Worm (Caenorhabditis elegans) whole organism, L4 larva: ENCODE data around the gene C54F6.19.

Experiments used
- aly-2 ChIP-seq: sonication (generic microtip); optimal IDR thresholded peaks from 2 replicates; lab custom pipeline; 2018; ENCODE audit warnings: missing biosample characterization, missing genetic modification characterization
- ama-1 ChIP-seq: fragments of 150-350 bp; optimal IDR thresholded peaks from 2 replicates; lab custom pipeline; 2014; ENCODE audit warnings: inconsistent platforms, mixed read lengths
- ceh-82 ChIP-seq: sonication (generic microtip); optimal IDR thresholded peaks from 2 replicates; lab custom pipeline; 2017; ENCODE audit warnings: missing biosample characterization, missing genetic modification characterization
- mep-1 ChIP-seq: fragments of 150-350 bp; sonication (generic microtip); optimal IDR thresholded peaks from 3 replicates; lab custom pipeline; 2014; ENCODE audit warnings: missing biosample characterization, missing genetic modification characterization
- nhr-111 ChIP-seq: fragments of 200-800 bp; sonication (Bioruptor generic); optimal IDR thresholded peaks from 2 replicates; lab custom pipeline; 2018; ENCODE audit warnings: mild to moderate bottlenecking, missing genetic modification characterization, missing compliant biosample characterization
- saeg-2 ChIP-seq: fragments of 200-800 bp; sonication (Bioruptor generic); IDR thresholded peaks from 2 replicates; pipeline ENCODE4 v1.3.6; 2022; ENCODE audit warnings: missing genetic modification reagents, missing genetic modification characterization, missing compliant biosample characterization

- no peak for TF ChIP-seq nhr-111 (GFP tag; lab: Kevin White, UChicago)
- no peak for TF ChIP-seq saeg-2
- no peak for TF ChIP-seq mep-1 (tag; lab: Kevin White, UChicago)
- TF ChIP-seq ceh-82 (tag; lab: Kevin White, UChicago) = no peak
- no peak for TF ChIP-seq ama-1 (lab: Kevin White, UChicago)
- no peak for TF ChIP-seq aly-2 (tag; lab: Kevin White, UChicago)
These were observed 24.0 kb upstream of the C54F6.19 start for ce11 chrV:7521304-7521703.
